Fruit fly (Drosophila melanogaster) whole organism, wandering third instar larva: ENCODE data around the gene Mau2.

Source experiments
- CG32264 ChIP-seq: fragments of 200-800 bp; sonication (Bioruptor generic); optimal IDR thresholded peaks from 2 replicates; lab custom pipeline; 2016; ENCODE audit warnings: missing biosample characterization, missing genetic modification characterization
- Myc ChIP-seq: fragments of >200 bp; optimal IDR thresholded peaks from 2 replicates; lab custom pipeline; 2017
- Vsx2 ChIP-seq: fragments of 200-300, 225-300 bp; sonication (Bioruptor generic); optimal IDR thresholded peaks from 2 replicates; lab custom pipeline; 2018; ENCODE audit warnings: missing biosample characterization, missing genetic modification characterization; ENCODE audit not compliant: partially characterized antibody
- ey ChIP-seq: fragments of 200-800 bp; sonication (Bioruptor generic); optimal IDR thresholded peaks from 2 replicates; lab custom pipeline; 2016; ENCODE audit warnings: missing biosample characterization, missing genetic modification characterization
- fru ChIP-seq: fragments of 200-800 bp; sonication (Bioruptor generic); optimal IDR thresholded peaks from 3 replicates; lab custom pipeline; 2016; ENCODE audit warnings: missing biosample characterization, mild to moderate bottlenecking, missing genetic modification characterization
- h ChIP-seq: fragments of 200-800 bp; sonication (Bioruptor generic); optimal IDR thresholded peaks from 3 replicates; lab custom pipeline; 2016; ENCODE audit warnings: missing biosample characterization, mild to moderate bottlenecking, missing genetic modification characterization
- lola ChIP-seq: fragments of >200 bp; optimal IDR thresholded peaks from 2 replicates; lab custom pipeline; 2017; ENCODE audit warnings: missing biosample characterization, missing genetic modification characterization
- psq ChIP-seq: fragments of 200-800 bp; sonication (Bioruptor generic); optimal IDR thresholded peaks from 3 replicates; lab custom pipeline; 2017; ENCODE audit warnings: missing biosample characterization, mild to moderate bottlenecking, missing genetic modification characterization, moderate library complexity

DNA sequence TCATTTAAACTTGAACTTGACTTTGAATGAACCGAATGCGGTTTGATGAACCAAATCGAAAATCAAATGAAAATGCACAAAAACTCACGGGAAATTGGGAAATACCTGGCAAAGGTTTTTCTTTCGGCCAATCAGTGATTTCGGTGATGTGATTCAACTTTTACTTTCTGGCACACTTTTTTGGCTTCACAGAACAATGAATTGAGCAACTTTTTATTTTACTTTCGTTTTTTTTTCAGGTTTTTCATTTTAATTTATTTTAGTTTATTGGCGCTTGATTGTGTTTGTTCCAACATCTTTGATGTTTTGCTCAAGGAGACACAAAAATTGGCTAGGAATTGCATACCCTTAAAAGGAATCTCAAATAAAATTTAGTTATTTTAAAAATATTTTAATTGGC, 27.5 kb upstream of the Mau2 start, which contains the start of gene Mf:
- no peak for TF ChIP-seq Vsx2 (GFP tag; lab: Kevin White, UChicago)
- no peak for TF ChIP-seq lola (GFP tag; lab: Kevin White, UChicago)
- TF ChIP-seq h = no peak
- no peak for TF ChIP-seq Myc (lab: Kevin White, UChicago)
- no peak for TF ChIP-seq CG32264 (GFP tag; lab: Kevin White, UChicago)
- TF ChIP-seq fru = no peak
- no peak for TF ChIP-seq ey
- no peak for TF ChIP-seq psq (GFP tag; lab: Kevin White, UChicago)
